Worm (Caenorhabditis elegans): ENCODE measurements around the gene C06C3.12.

The C06C3.12 gene

ce11 chrII:9372991-9373390, 1.9 kb upstream of the C06C3.12 start, which contains the start of gene C06C3.4:
Gene C06C3.4 (plus strand): TSS chrII:9373291.
- TF ChIP-seq ama-1 (optimal IDR thresholded peaks at IDR 0.05) = no peak
- no peak for TF ChIP-seq egl-5 (tag; optimal IDR thresholded peaks at IDR 0.05)
- no peak for TF ChIP-seq hmg-11 (tag; optimal IDR thresholded peaks at IDR 0.05)
- TF ChIP-seq fkh-10 (GFP tag; optimal IDR thresholded peaks at IDR 0.05) = no peak
- TF ChIP-seq fkh-2 (tag; optimal IDR thresholded peaks at IDR 0.05) = no peak
- TF ChIP-seq nhr-237 (tag; optimal IDR thresholded peaks at IDR 0.05) = no peak
- TF ChIP-seq elt-1 (tag; optimal IDR thresholded peaks at IDR 0.05) = no peak
- no peak for TF ChIP-seq nhr-67 (tag; optimal IDR thresholded peaks at IDR 0.05)
- TF ChIP-seq mml-1 (tag; optimal IDR thresholded peaks at IDR 0.05) = no peak
- TF ChIP-seq nfya-1 (tag; optimal IDR thresholded peaks at IDR 0.05; ENCODE audit: insufficient read depth) = no peak
- no peak for TF ChIP-seq snpc-4 (tag; optimal IDR thresholded peaks at IDR 0.05)
- TF ChIP-seq pha-4 (tag; optimal IDR thresholded peaks at IDR 0.05) = no peak
- no peak for TF ChIP-seq unc-62 (GFP tag; optimal IDR thresholded peaks at IDR 0.05)
- TF ChIP-seq mdl-1 (tag; optimal IDR thresholded peaks at IDR 0.05) = no peak
- TF ChIP-seq pqm-1 (tag; optimal IDR thresholded peaks at IDR 0.05) = no peak
- no peak for TF ChIP-seq ceh-82 (tag; optimal IDR thresholded peaks at IDR 0.05)
- no peak for TF ChIP-seq eor-1 (tag; optimal IDR thresholded peaks at IDR 0.05)
- no peak for TF ChIP-seq elt-3 (tag; optimal IDR thresholded peaks at IDR 0.05)

ce11 chrII:9377158-9377557, 2.3 kb downstream of the C06C3.12 start, which contains the start of gene C06C3.10:
Gene C06C3.10 (minus strand): TSS chrII:9377258.
- no peak for TF ChIP-seq elt-3 (tag; optimal IDR thresholded peaks at IDR 0.05)
- no peak for TF ChIP-seq unc-39 (tag; optimal IDR thresholded peaks at IDR 0.05)

ce11 chrII:9378174-9378573, 3.3 kb downstream of the C06C3.12 start:
- TF ChIP-seq pha-4 (tag; optimal IDR thresholded peaks at IDR 0.05) = peak; percentile 59
- TF ChIP-seq elt-2 (tag; optimal IDR thresholded peaks at IDR 0.05) = peak; percentile 38
- no peak for TF ChIP-seq hmg-11 (tag; optimal IDR thresholded peaks at IDR 0.05)

ce11 chrII:9379796-9380195, 4.9 kb downstream of the C06C3.12 start, which contains the start of gene srh-48:
Gene srh-48 (plus strand): TSS chrII:9380096.
- TF ChIP-seq skn-1 (tag; optimal IDR thresholded peaks at IDR 0.05) = no peak
- TF ChIP-seq fkh-10 (GFP tag; optimal IDR thresholded peaks at IDR 0.05) = no peak
- no peak for TF ChIP-seq nhr-67 (tag; optimal IDR thresholded peaks at IDR 0.05)
- TF ChIP-seq nhr-25 (tag; optimal IDR thresholded peaks at IDR 0.05) = no peak
- no peak for TF ChIP-seq egl-27 (tag; optimal IDR thresholded peaks at IDR 0.05)
- no peak for TF ChIP-seq ama-1 (optimal IDR thresholded peaks at IDR 0.05)
- no peak for TF ChIP-seq ceh-16 (tag; optimal IDR thresholded peaks at IDR 0.05)
- TF ChIP-seq nhr-28 (tag; optimal IDR thresholded peaks at IDR 0.05) = no peak
- no peak for TF ChIP-seq lsy-12 (tag; optimal IDR thresholded peaks at IDR 0.05)
- TF ChIP-seq fkh-2 (tag; optimal IDR thresholded peaks at IDR 0.05) = no peak
- TF ChIP-seq jun-1 (tag; optimal IDR thresholded peaks at IDR 0.05) = no peak
- TF ChIP-seq daf-12 (tag; optimal IDR thresholded peaks at IDR 0.05) = no peak
- no peak for TF ChIP-seq egl-5 (tag; optimal IDR thresholded peaks at IDR 0.05)
- no peak for TF ChIP-seq nhr-237 (tag; optimal IDR thresholded peaks at IDR 0.05)

DNA sequence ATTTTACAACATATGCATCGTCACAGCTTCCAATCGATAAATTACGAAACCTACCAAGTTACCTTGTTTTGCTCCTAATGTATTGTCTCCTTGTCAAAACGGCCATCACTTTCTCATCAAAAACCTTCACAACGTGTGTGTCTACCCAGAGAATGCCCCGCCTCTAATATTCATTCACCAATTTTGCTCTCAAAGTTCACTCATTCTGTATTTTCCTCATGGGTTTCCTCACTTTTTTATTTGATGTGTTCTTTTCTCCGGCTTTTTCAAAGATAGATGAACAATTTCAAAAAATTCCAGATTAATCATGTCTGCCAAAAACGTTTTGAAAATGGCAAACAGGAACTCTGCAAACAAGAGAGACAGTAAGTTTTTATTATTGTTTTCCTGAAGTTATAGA, 10.3 kb downstream of the C06C3.12 start, which contains the start of gene C06C3.7:
C06C3.7 (plus strand) TSS at position 301 of the 400 bp plus-strand sequence.
- TF ChIP-seq nhr-76 (tag; optimal IDR thresholded peaks at IDR 0.05) (no peak), nhr-28 (tag; optimal IDR thresholded peaks at IDR 0.05) (no peak), ceh-16 (tag; optimal IDR thresholded peaks at IDR 0.05) (no peak), nhr-12 (tag; optimal IDR thresholded peaks at IDR 0.05) (no peak), snpc-4 (tag; optimal IDR thresholded peaks at IDR 0.05) (no peak), nhr-11 (tag; optimal IDR thresholded peaks at IDR 0.05) (no peak)

- no peak for TF ChIP-seq fkh-10 (GFP tag; optimal IDR thresholded peaks at IDR 0.05)
Measured at ce11 chrII:9392724-9393123, 17.8 kb downstream of the C06C3.12 start, which contains the start of gene lido-17. Gene lido-17 (minus strand): TSS chrII:9392824.

ce11 chrII:9397496-9397895, 22.6 kb downstream of the C06C3.12 start, which contains the start of gene Y51B9A.9:
Gene Y51B9A.9 (minus strand): TSS chrII:9397596.
- TF ChIP-seq elt-2 (tag; optimal IDR thresholded peaks at IDR 0.05) = peak; percentile 22
- TF ChIP-seq elt-3 (tag; optimal IDR thresholded peaks at IDR 0.05) = no peak

All from whole organism, L3 larva.